Worm (Caenorhabditis elegans) whole organism, L4/young adult: ENCODE data around the gene T03G11.10.

Experiments used
- W03F9.2 ChIP-seq: fragments of 150-350 bp; optimal IDR thresholded peaks from 2 replicates; lab custom pipeline; 2014; ENCODE audit warnings: missing biosample characterization, missing genetic modification characterization
- dao-5 ChIP-seq: sonication (generic microtip); optimal IDR thresholded peaks from 2 replicates; lab custom pipeline; 2016; ENCODE audit warnings: missing genotype, missing genetic modification characterization, moderate library complexity, missing compliant biosample characterization

- TF ChIP-seq dao-5 (no peak), W03F9.2 (tag; lab: Kevin White, UChicago) (no peak)
Measured at ce11 chrX:5162755-5163154, 8.2 kb downstream of the T03G11.10 start, which contains the start of gene EGAP5.1.
